Fruit fly (Drosophila melanogaster): Measurements from ENCODE around the gene CG4914.

The CG4914 gene

DNA sequence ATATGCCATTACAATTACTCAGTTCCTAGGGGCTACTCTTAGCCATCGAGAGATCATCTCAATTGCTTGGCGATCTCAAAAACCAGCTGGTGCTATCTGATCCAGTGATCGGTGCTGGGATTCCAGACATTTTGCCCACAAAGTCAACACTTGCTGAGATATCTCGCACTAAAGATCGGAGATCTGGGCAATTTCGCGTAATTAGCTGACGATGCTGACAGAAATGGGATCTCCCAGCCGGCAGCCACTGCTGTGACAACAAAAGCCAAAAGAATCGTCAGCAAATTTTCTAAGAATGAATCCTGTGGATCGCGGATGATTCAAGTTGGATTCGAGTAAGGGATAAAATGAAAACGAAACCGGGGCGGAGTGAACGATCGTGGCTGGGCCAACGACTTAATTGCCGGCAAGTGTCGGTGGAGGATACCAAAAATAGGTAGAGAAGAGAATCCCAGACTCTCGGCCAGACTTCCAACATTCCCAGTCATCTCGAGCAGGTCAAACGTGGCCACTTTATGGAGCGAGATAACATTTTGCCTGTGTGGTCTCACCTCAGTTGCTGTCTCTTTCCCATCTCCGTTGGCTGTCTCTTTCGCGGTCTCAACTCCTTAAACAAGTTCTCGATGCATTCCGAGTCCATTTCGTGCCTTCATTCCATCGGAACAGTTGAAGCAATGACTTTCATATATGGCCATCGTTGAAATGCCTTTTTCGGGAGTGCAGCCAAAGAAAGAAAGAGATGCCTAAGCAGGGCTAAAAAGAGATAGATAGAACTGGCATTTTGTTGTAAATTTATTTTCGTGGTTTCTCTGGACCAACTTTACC lies 40.0 kb downstream of the CG4914 start:
- TF ChIP-seq CG34406 (GFP tag; optimal IDR thresholded peaks at IDR 0.05) = no peak
- no peak for TF ChIP-seq CG15336 (GFP tag; IDR thresholded peaks at IDR 0.05)
- TF ChIP-seq CG3919 (GFP tag; optimal IDR thresholded peaks at IDR 0.05) = no peak
- no peak for TF ChIP-seq CG1621 (tag; optimal IDR thresholded peaks at IDR 0.05)
- TF ChIP-seq Eip78C (GFP tag) = peak; percentile 62
- no peak for TF ChIP-seq CG16779 (tag; optimal IDR thresholded peaks at IDR 0.05)
- TF ChIP-seq fd85E (GFP tag; optimal IDR thresholded peaks at IDR 0.05) = no peak
- TF ChIP-seq CG6163 (GFP tag; IDR thresholded peaks at IDR 0.05) = no peak
- no peak for TF ChIP-seq CG11294 (GFP tag; IDR thresholded peaks at IDR 0.05)
- no peak for TF ChIP-seq CG6854 (GFP tag; optimal IDR thresholded peaks at IDR 0.05)
- TF ChIP-seq Sox15 (GFP tag; optimal IDR thresholded peaks at IDR 0.05) = no peak
- no peak for TF ChIP-seq acj6 (GFP tag; optimal IDR thresholded peaks at IDR 0.05)
- no peak for TF ChIP-seq ss (GFP tag; optimal IDR thresholded peaks at IDR 0.05)
- TF ChIP-seq CG11902 (GFP tag; optimal IDR thresholded peaks at IDR 0.05) = no peak
- no peak for TF ChIP-seq esn (GFP tag; optimal IDR thresholded peaks at IDR 0.05)
- TF ChIP-seq OdsH (GFP tag; optimal IDR thresholded peaks at IDR 0.05) = no peak
- TF ChIP-seq Hr4 (GFP tag; optimal IDR thresholded peaks at IDR 0.05) = no peak
- TF ChIP-seq Met (GFP tag; optimal IDR thresholded peaks at IDR 0.05) = no peak
- TF ChIP-seq Sox102F (GFP tag; optimal IDR thresholded peaks at IDR 0.05) = peak; percentile 8
- TF ChIP-seq salr (GFP tag; optimal IDR thresholded peaks at IDR 0.05) = no peak
- no peak for TF ChIP-seq CG11762 (GFP tag; optimal IDR thresholded peaks at IDR 0.05; ENCODE audit: insufficient read depth)
- TF ChIP-seq Gug (GFP tag; IDR thresholded peaks at IDR 0.05) = no peak
- peak; percentile 29 for TF ChIP-seq svp (GFP tag)
- peak; percentile 64 for TF ChIP-seq dsx (GFP tag; optimal IDR thresholded peaks at IDR 0.05; ENCODE audit: poor library complexity, severe bottlenecking)
- TF ChIP-seq CG8319 (GFP tag; optimal IDR thresholded peaks at IDR 0.05) = no peak
- TF ChIP-seq spab (GFP tag; optimal IDR thresholded peaks at IDR 0.05) = no peak
- TF ChIP-seq Ets96B (tag; optimal IDR thresholded peaks at IDR 0.05) = no peak
- no peak for TF ChIP-seq CG6276 (GFP tag; optimal IDR thresholded peaks at IDR 0.05)
- no peak for TF ChIP-seq achi (GFP tag; optimal IDR thresholded peaks at IDR 0.05)
- no peak for TF ChIP-seq eg (GFP tag; IDR thresholded peaks at IDR 0.05)

DNA sequence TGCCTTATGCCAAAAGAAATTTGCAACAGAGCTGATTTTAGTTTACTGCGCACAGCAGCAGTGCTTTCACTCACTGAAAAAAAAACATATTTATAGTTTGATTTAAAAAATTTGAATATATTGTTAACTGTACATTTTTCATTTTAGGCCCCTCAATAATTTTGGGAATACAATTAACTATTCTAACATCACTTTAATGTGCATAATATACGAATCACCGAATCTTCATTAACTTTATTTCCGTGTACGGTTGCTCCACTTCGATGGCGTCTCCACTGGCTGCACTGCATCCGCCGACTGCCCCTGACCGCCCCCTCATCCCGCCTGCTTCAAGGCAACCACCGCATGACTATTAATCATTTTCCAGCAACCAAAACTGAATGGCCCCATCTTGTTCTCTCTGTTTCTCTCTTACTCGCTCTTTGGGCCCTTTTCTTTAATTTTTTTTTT lies 41.2 kb downstream of the CG4914 start:
- TF ChIP-seq Ets96B (tag; optimal IDR thresholded peaks at IDR 0.05) (peak; percentile 92), Eip78C (GFP tag) (peak; percentile 98), achi (GFP tag; optimal IDR thresholded peaks at IDR 0.05) (peak; percentile 94), CG6808 (GFP tag; optimal IDR thresholded peaks at IDR 0.05) (peak; percentile 91), OdsH (GFP tag; optimal IDR thresholded peaks at IDR 0.05) (peak; percentile 91), CG8632 (GFP tag; optimal IDR thresholded peaks at IDR 0.05) (peak; percentile 91), CG4318 (GFP tag; optimal IDR thresholded peaks at IDR 0.05) (peak; percentile 87), CG1621 (tag; optimal IDR thresholded peaks at IDR 0.05) (peak; percentile 86), Sox102F (GFP tag; optimal IDR thresholded peaks at IDR 0.05) (peak; percentile 90), CG31627 (GFP tag; optimal IDR thresholded peaks at IDR 0.05) (peak; percentile 85), fkh (GFP tag; optimal IDR thresholded peaks at IDR 0.05) (no peak), CG8119 (GFP tag; IDR thresholded peaks at IDR 0.05) (peak; percentile 94), CG32006 (GFP tag; optimal IDR thresholded peaks at IDR 0.05) (peak; percentile 93), cyc (GFP tag; optimal IDR thresholded peaks at IDR 0.05) (peak; percentile 90), CG3032 (tag; optimal IDR thresholded peaks at IDR 0.05) (peak; percentile 87), acj6 (GFP tag; optimal IDR thresholded peaks at IDR 0.05) (peak; percentile 91), CG6276 (GFP tag; optimal IDR thresholded peaks at IDR 0.05) (peak; percentile 83), CG6792 (GFP tag; optimal IDR thresholded peaks at IDR 0.05) (peak; percentile 94), Lpt (GFP tag; optimal IDR thresholded peaks at IDR 0.05) (peak; percentile 89), CG7368 (GFP tag; optimal IDR thresholded peaks at IDR 0.05) (peak; percentile 93), CG34406 (GFP tag; optimal IDR thresholded peaks at IDR 0.05) (peak; percentile 92), CG8319 (GFP tag; optimal IDR thresholded peaks at IDR 0.05) (peak; percentile 88), Eip75B (GFP tag; optimal IDR thresholded peaks at IDR 0.05) (peak; percentile 95), fd85E (GFP tag; optimal IDR thresholded peaks at IDR 0.05) (peak; percentile 80), eg (GFP tag; IDR thresholded peaks at IDR 0.05) (peak; percentile 93), svp (GFP tag) (peak; percentile 95), topi (GFP tag; optimal IDR thresholded peaks at IDR 0.05) (peak; percentile 92), CG6163 (GFP tag; IDR thresholded peaks at IDR 0.05) (peak; percentile 96), CG11762 (GFP tag; optimal IDR thresholded peaks at IDR 0.05; ENCODE audit: insufficient read depth) (peak; percentile 87), salr (GFP tag; optimal IDR thresholded peaks at IDR 0.05) (peak; percentile 74 to 89), Smox (GFP tag; optimal IDR thresholded peaks at IDR 0.05) (peak; percentile 90), CG15336 (GFP tag; IDR thresholded peaks at IDR 0.05) (peak; percentile 91), CG11294 (GFP tag; IDR thresholded peaks at IDR 0.05) (peak; percentile 60), CG16779 (tag; optimal IDR thresholded peaks at IDR 0.05) (peak; percentile 84), spab (GFP tag; optimal IDR thresholded peaks at IDR 0.05) (peak; percentile 93), Ets21C (GFP tag; optimal IDR thresholded peaks at IDR 0.05) (peak; percentile 72)
